Worm (Caenorhabditis elegans) whole organism, L3 larva: ENCODE data around the gene frk-1.

Experiments
- egl-5 ChIP-seq: fragments of 150-350 bp; optimal IDR thresholded peaks from 2 replicates; lab custom pipeline; 2017; ENCODE audit warnings: missing biosample characterization, missing genetic modification reagents, missing genetic modification characterization, inconsistent platforms
- nhr-23 ChIP-seq: fragments of 150-350 bp; optimal IDR thresholded peaks from 2 replicates; lab custom pipeline; 2014; ENCODE audit warnings: missing biosample characterization, missing genetic modification reagents, missing genetic modification characterization
- nhr-237 ChIP-seq: fragments of 150-350 bp; optimal IDR thresholded peaks from 2 replicates; lab custom pipeline; 2014; ENCODE audit warnings: missing biosample characterization, missing genetic modification characterization
- nhr-77 ChIP-seq: fragments of 150-350 bp; optimal IDR thresholded peaks from 2 replicates; lab custom pipeline; 2014; ENCODE audit warnings: missing biosample characterization, missing genetic modification characterization
- skn-1 ChIP-seq: fragments of 150-350 bp; optimal IDR thresholded peaks from 2 replicates; lab custom pipeline; 2014; ENCODE audit warnings: missing biosample characterization, missing genetic modification characterization
- unc-39 ChIP-seq: sonication (generic microtip); optimal IDR thresholded peaks from 4 replicates; lab custom pipeline; 2017; ENCODE audit warnings: missing biosample characterization, missing genetic modification characterization

ce11 chrIV:10006792-10007191 lies 36.2 kb upstream of the frk-1 start, which contains the start of gene C47E12.13:
- TF ChIP-seq skn-1 (no peak), unc-39 (tag; lab: Kevin White, UChicago) (no peak), nhr-23 (no peak), nhr-77 (tag; lab: Kevin White, UChicago) (no peak), nhr-237 (no peak), egl-5 (tag; lab: Kevin White, UChicago) (no peak)
